Worm (Caenorhabditis elegans) whole organism, late embryonic: ENCODE data around the gene ndc-80.

ENCODE experiments used
- K09A11.1 ChIP-seq: sonication (generic microtip); optimal IDR thresholded peaks from 2 replicates; lab custom pipeline; 2017; ENCODE audit warnings: antibody characterized with exemption, mild to moderate bottlenecking, missing genetic modification characterization, missing compliant biosample characterization; ENCODE audit not compliant: insufficient read depth
- T23F11.4 ChIP-seq: fragments of 200-800 bp; sonication (Bioruptor generic); optimal IDR thresholded peaks from 2 replicates; lab custom pipeline; 2018; ENCODE audit warnings: mild to moderate bottlenecking, missing genetic modification characterization, missing compliant biosample characterization
- Y22D7AL.16 ChIP-seq: sonication (generic microtip); optimal IDR thresholded peaks from 2 replicates; lab custom pipeline; 2016; ENCODE audit warnings: missing genetic modification characterization, missing compliant biosample characterization
- ceh-19 ChIP-seq: fragments of 200-800 bp; sonication (Bioruptor generic); optimal IDR thresholded peaks from 2 replicates; lab custom pipeline; 2018; ENCODE audit warnings: mild to moderate bottlenecking, missing genetic modification characterization, missing compliant biosample characterization
- ceh-2 ChIP-seq: sonication (generic microtip); optimal IDR thresholded peaks from 2 replicates; lab custom pipeline; 2016; ENCODE audit warnings: missing genotype, missing genetic modification characterization, missing compliant biosample characterization
- ceh-24 ChIP-seq: sonication (generic microtip); optimal IDR thresholded peaks from 2 replicates; lab custom pipeline; 2016; ENCODE audit warnings: mild to moderate bottlenecking, missing genetic modification characterization, missing compliant biosample characterization
- ceh-45 ChIP-seq: fragments of 200-800 bp; sonication (Bioruptor generic); IDR thresholded peaks from 2 replicates; pipeline ENCODE4 v1.3.6; 2022; ENCODE audit warnings: missing genetic modification reagents, missing genetic modification characterization, missing compliant biosample characterization
- ceh-6 ChIP-seq: fragments of 200-800 bp; sonication (Bioruptor generic); optimal IDR thresholded peaks from 2 replicates; lab custom pipeline; 2018; ENCODE audit warnings: mild to moderate bottlenecking, missing genetic modification characterization, missing compliant biosample characterization
- che-1 ChIP-seq: sonication (generic microtip); optimal IDR thresholded peaks from 2 replicates; lab custom pipeline; 2016; ENCODE audit warnings: mild to moderate bottlenecking, missing genetic modification characterization, missing compliant biosample characterization
- elt-2 ChIP-seq: sonication (generic microtip); optimal IDR thresholded peaks from 2 replicates; lab custom pipeline; 2016; ENCODE audit warnings: missing genetic modification reagents, missing genetic modification characterization, missing compliant biosample characterization
- elt-4 ChIP-seq: sonication (generic microtip); optimal IDR thresholded peaks from 2 replicates; lab custom pipeline; 2016; ENCODE audit warnings: missing genetic modification characterization, missing compliant biosample characterization
- ets-4 ChIP-seq: sonication (generic microtip); optimal IDR thresholded peaks from 2 replicates; lab custom pipeline; 2016; ENCODE audit warnings: missing genetic modification characterization, missing compliant biosample characterization
- fkh-10 ChIP-seq: fragments of 150-350 bp; optimal IDR thresholded peaks from 2 replicates; lab custom pipeline; 2014; ENCODE audit warnings: missing biosample characterization, missing genetic modification reagents, missing genetic modification characterization
- fkh-6 ChIP-seq: sonication (generic microtip); optimal IDR thresholded peaks from 2 replicates; lab custom pipeline; 2016; ENCODE audit warnings: missing genetic modification characterization, missing compliant biosample characterization
- hlh-6 ChIP-seq: sonication (generic microtip); optimal IDR thresholded peaks from 2 replicates; lab custom pipeline; 2016; ENCODE audit warnings: missing genotype, missing genetic modification characterization, missing compliant biosample characterization
- hlh-8 ChIP-seq: sonication (generic microtip); optimal IDR thresholded peaks from 2 replicates; lab custom pipeline; 2016; ENCODE audit warnings: missing genotype, missing genetic modification characterization, missing compliant biosample characterization
- lin-11 ChIP-seq: fragments of 200-800 bp; sonication (Bioruptor generic); optimal IDR thresholded peaks from 2 replicates; lab custom pipeline; 2018; ENCODE audit warnings: mild to moderate bottlenecking, missing genetic modification characterization, missing compliant biosample characterization
- nfya-1 ChIP-seq: sonication (generic microtip); optimal IDR thresholded peaks from 2 replicates; lab custom pipeline; 2017; ENCODE audit warnings: missing genetic modification characterization, mild to moderate bottlenecking, missing compliant biosample characterization, antibody characterized with exemption, moderate library complexity
- nhr-11 ChIP-seq: fragments of 150-350 bp; optimal IDR thresholded peaks from 2 replicates; lab custom pipeline; 2014; ENCODE audit warnings: missing biosample characterization, missing genetic modification characterization
- odd-2 ChIP-seq: sonication (generic microtip); optimal IDR thresholded peaks from 2 replicates; lab custom pipeline; 2017; ENCODE audit warnings: antibody characterized with exemption, mild to moderate bottlenecking, missing genetic modification characterization, missing compliant biosample characterization
- pag-3 ChIP-seq: sonication (generic microtip); optimal IDR thresholded peaks from 2 replicates; lab custom pipeline; 2016; ENCODE audit warnings: missing compliant biosample characterization, missing genetic modification characterization, borderline replicate concordance
- pat-9 ChIP-seq: fragments of 200-800 bp; sonication (Bioruptor generic); optimal IDR thresholded peaks from 2 replicates; lab custom pipeline; 2018; ENCODE audit warnings: mild to moderate bottlenecking, missing genetic modification characterization, moderate library complexity, missing compliant biosample characterization
- pqm-1 ChIP-seq: sonication (generic microtip); optimal IDR thresholded peaks from 2 replicates; lab custom pipeline; 2016; ENCODE audit warnings: missing genetic modification characterization, missing compliant biosample characterization
- sox-2 ChIP-seq: fragments of 200-800 bp; sonication (Bioruptor generic); IDR thresholded peaks from 2 replicates; pipeline ENCODE4 v1.3.6; 2022; ENCODE audit warnings: missing genetic modification reagents, missing genetic modification characterization, missing compliant biosample characterization
- tbx-7 ChIP-seq: sonication (generic microtip); optimal IDR thresholded peaks from 2 replicates; lab custom pipeline; 2016; ENCODE audit warnings: missing genotype, missing genetic modification characterization, missing compliant biosample characterization
- ttx-3 ChIP-seq: sonication (generic microtip); optimal IDR thresholded peaks from 2 replicates; lab custom pipeline; 2016; ENCODE audit warnings: missing genetic modification reagents, missing genetic modification characterization, missing compliant biosample characterization
- unc-42 ChIP-seq: sonication (generic microtip); optimal IDR thresholded peaks from 2 replicates; lab custom pipeline; 2016; ENCODE audit warnings: missing genotype, missing genetic modification characterization, missing compliant biosample characterization
- ztf-16 ChIP-seq: sonication (generic microtip); optimal IDR thresholded peaks from 2 replicates; lab custom pipeline; 2017; ENCODE audit warnings: missing genetic modification characterization, missing compliant biosample characterization

Gene ndc-80

ce11 chrIV:10042881-10043280 is 43.1 kb upstream of the ndc-80 start, which contains the start of gene frk-1:
frk-1 (plus strand) TSS chrIV:10043181.
- TF ChIP-seq ceh-45 = no peak

DNA sequence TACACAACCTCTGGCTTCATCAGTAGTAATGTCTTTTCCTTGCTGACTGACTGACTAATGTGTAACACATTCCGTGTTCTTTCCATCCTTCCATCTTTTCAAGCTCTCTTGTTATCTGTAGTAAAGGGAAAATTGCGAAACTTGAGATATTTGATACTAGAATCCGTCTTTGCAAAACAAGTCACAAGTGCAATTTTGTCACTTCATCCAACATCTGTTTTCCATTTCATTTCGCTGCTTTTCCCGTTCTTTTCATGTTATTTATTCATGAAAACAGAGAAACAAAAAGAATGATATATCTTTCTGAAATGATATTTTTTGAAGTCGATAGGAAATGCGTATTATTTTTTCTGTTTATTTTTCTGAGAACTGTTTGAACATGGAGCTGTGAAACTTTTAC is 39.9 kb upstream of the ndc-80 start:
- TF ChIP-seq hlh-8 (tag; lab: Kevin White, UChicago) (no peak), nfya-1 (tag; lab: Kevin White, UChicago) (no peak), pqm-1 (tag; lab: Kevin White, UChicago) (no peak), hlh-6 (tag; lab: Kevin White, UChicago) (no peak), Y22D7AL.16 (no peak), unc-42 (tag; lab: Kevin White, UChicago) (no peak)

ce11 chrIV:10047108-10047507 is 38.8 kb upstream of the ndc-80 start, which contains the start of gene T04B2.3:
T04B2.3 (plus strand) TSS chrIV:10047408.
- TF ChIP-seq ceh-6 (GFP tag; lab: Kevin White, UChicago) (no peak), pat-9 (tag; lab: Kevin White, UChicago) (no peak), sox-2 (GFP tag; lab: Robert Waterston, UW) (no peak), Y22D7AL.16 (no peak)

DNA sequence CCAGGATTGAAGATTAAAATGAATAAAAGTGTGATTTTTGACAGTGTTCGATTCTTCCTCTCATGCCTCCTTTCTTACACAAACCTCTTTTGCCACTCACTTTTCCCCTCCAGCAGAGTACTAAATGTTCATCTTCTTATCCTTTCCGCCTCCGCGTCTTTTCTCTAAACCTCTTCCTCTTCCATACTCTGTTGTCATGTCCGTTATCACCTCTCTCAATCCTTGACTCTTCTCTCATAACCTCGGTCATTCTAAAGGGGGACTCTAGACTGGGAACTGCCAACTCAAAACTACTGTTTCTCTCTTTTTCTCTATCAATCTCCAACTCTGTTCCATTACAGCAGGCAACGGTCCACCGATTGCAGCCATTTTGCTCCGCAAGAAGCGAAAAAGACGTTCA is 37.7 kb upstream of the ndc-80 start:
- TF ChIP-seq fkh-10 (GFP tag; lab: Kevin White, UChicago) = no peak
- no peak for TF ChIP-seq sox-2 (GFP tag; lab: Robert Waterston, UW)
- no peak for TF ChIP-seq ceh-24 (tag; lab: Kevin White, UChicago)
- TF ChIP-seq ceh-6 (GFP tag; lab: Kevin White, UChicago) = no peak
- TF ChIP-seq nhr-11 (tag; lab: Kevin White, UChicago) = no peak
- no peak for TF ChIP-seq lin-11
- no peak for TF ChIP-seq tbx-7
- TF ChIP-seq fkh-6 (tag; lab: Kevin White, UChicago) = no peak

DNA sequence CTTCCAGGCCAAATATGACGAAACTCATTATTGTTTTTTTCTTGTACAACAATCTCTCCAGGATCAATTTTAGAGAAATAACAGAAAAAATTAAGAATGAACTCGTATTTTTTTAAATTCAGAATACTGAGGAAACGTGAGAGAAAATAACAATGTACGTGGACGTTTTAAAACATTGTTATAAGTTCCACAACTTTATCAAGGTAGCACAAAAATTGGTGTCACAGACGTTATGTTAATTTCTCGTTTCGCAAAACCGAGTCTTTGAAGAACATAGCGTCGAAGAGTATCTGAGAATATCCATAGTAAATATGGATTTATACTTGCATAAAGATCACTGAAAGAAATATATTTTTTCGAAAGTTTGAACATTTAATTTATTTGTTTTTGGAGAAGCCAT is 34.8 kb upstream of the ndc-80 start, which contains the start of gene T04B2.8:
Gene T04B2.8, minus strand, starts transcription at position 101 of the 400 bp plus-strand sequence.
- no peak for TF ChIP-seq che-1 (tag; lab: Kevin White, UChicago)
- TF ChIP-seq ttx-3 = no peak
- no peak for TF ChIP-seq pag-3 (tag; lab: Kevin White, UChicago)
- no peak for TF ChIP-seq ceh-2
- TF ChIP-seq ztf-16 (tag; lab: Kevin White, UChicago) = no peak
- no peak for TF ChIP-seq hlh-6 (tag; lab: Kevin White, UChicago)
- TF ChIP-seq T23F11.4 (GFP tag; lab: Kevin White, UChicago) = no peak
- no peak for TF ChIP-seq elt-4 (tag; lab: Kevin White, UChicago)
- TF ChIP-seq ceh-19 (GFP tag; lab: Kevin White, UChicago) = no peak
- no peak for TF ChIP-seq fkh-10 (GFP tag; lab: Kevin White, UChicago)
- TF ChIP-seq, all 69 proteins: peak for 0

DNA sequence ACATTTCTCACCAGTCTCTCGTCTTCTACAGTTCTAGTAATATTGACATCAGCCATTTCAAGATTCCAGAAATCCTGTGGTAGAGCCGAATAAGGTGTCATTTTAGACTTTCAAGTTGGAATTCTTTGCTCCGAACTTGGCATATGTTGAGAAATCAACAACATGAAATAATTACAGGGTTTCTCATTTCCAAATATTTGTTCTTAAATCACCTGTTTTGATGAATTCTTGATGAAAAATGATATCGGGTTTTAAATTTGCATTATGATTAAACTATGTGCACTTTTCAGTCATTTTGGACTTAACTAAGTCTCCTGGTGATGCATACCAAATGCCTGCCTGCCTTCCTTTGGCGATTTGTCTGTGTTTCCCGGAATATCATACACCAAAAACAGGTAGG is 32.4 kb upstream of the ndc-80 start, which contains the start of gene srv-12:
Gene srv-12, minus strand, starts transcription at position 101 of the 400 bp plus-strand sequence.
- TF ChIP-seq ets-4 (tag; lab: Kevin White, UChicago) = no peak

DNA sequence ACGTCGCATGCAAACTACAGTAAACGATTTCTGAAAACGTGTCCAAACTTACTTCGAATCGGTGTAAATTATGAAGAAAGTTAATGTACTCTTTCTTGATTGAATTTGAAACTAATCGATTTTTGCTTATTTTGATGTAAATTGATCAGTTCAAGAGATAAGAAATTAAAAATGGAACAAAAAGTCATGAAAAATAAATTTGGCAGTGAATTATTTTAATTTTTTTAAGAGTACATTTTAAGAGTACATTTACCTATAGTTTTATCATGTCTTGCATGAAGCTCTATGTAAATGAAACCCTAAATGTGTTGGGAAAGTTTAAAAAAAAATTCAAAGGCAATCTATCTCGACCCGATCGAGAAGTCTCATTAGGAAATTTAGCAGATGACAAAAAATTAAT is 29.8 kb upstream of the ndc-80 start, which contains the start of gene T04B2.7:
Gene T04B2.7, minus strand, starts transcription at position 101 of the 400 bp plus-strand sequence.
- no peak for TF ChIP-seq K09A11.1 (tag; lab: Kevin White, UChicago)
- TF ChIP-seq odd-2 (tag; lab: Kevin White, UChicago) = no peak

DNA sequence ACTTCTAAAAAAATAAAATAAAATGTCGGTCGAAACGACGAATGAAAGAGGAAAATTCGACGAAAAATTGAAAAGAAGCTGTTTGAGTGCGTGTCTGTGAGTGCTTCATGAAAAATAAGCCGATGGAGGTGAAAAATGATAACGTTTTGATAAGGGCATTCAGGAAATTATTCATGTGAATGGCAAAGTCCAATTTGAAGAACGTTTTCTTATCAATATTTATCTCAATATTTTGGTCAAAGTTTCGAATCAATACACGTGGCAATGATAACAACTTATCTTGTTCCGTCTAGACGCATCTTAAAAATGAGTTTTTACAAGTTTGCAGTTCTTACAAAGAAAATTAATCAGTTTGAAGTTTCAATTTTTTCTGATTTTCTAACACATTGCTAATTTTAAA is 26.8 kb upstream of the ndc-80 start:
- TF ChIP-seq pat-9 (tag; lab: Kevin White, UChicago) (no peak), elt-2 (peak; percentile 91)
